Worm (Caenorhabditis elegans): ENCODE results near the gene nhr-14.

DNA sequence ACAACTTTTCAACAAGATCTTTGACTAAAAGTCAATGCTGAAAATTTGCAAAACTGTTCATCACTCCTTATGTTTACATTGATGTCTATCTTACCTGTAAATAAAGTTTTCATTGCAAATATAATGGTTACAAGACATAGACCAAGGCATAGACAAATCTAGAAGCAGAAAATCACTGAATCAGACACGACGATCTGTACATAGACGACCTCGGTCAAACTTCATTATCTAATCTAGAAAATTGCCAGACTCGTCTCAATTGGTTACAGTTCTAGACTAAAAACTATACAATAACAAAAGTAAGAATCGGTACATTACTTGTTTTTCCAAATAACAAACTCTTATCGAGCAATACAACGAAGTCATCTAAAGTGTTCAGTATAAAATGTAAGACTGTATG, 24.9 kb upstream of the nhr-14 start, which contains the start of gene grd-4:
- TF ChIP-seq flt-1 (GFP tag; IDR thresholded peaks at IDR 0.05) (no peak), ztf-23 (GFP tag; IDR thresholded peaks at IDR 0.05) (no peak), cog-1 (tag; optimal IDR thresholded peaks at IDR 0.05) (no peak), tab-1 (GFP tag; IDR thresholded peaks at IDR 0.05) (no peak), ref-1 (GFP tag; conservative IDR thresholded peaks at IDR 0.05) (no peak), ztf-29 (GFP tag; IDR thresholded peaks at IDR 0.05) (no peak), T22C8.4 (GFP tag; IDR thresholded peaks at IDR 0.05) (no peak)
